Fruit fly (Drosophila melanogaster) whole organism, embryonic: Measurements from ENCODE around the gene CG5810.

Experiments
- CG11560 ChIP-seq: fragments of 200-800 bp; sonication (Bioruptor generic); IDR thresholded peaks from 3 replicates; pipeline ENCODE4 v1.3.6; 2022; ENCODE audit warnings: missing biosample characterization, missing genetic modification characterization
- CG33557 ChIP-seq: fragments of 200-800 bp; sonication (Bioruptor generic); optimal IDR thresholded peaks from 2 replicates; lab custom pipeline; 2019; ENCODE audit warnings: missing biosample characterization, mild to moderate bottlenecking, missing genetic modification characterization, moderate library complexity
- CG9215 ChIP-seq: fragments of 200-800 bp; sonication (Bioruptor generic); IDR thresholded peaks from 2 replicates; pipeline ENCODE4 v1.3.6; 2022; ENCODE audit warnings: missing biosample characterization, missing genetic modification characterization
- NK7.1 ChIP-seq: fragments of 200-800 bp; sonication (Bioruptor generic); optimal IDR thresholded peaks from 3 replicates; lab custom pipeline; 2016; ENCODE audit warnings: missing biosample characterization, missing genetic modification characterization
- Rx ChIP-seq: fragments of 200-800 bp; sonication (Bioruptor generic); IDR thresholded peaks from 2 replicates; pipeline ENCODE4 v1.3.6; 2022; ENCODE audit warnings: missing biosample characterization, missing genetic modification characterization
- pan ChIP-seq, 4 experiments: fragments of >200 bp in 3 of 4; fragments of 200-800 bp in 1 of 4; sonication (Bioruptor generic) in 1 of 4; optimal IDR thresholded peaks in 3 of 4; IDR thresholded peaks in 1 of 4; 2 replicates each; pipeline versions ENCODE4 v1.3.6 to Lab custom; 2017 to 2022; ENCODE audit warnings: missing biosample characterization in 2 of 4, missing genetic modification characterization in 2 of 4, mixed read lengths in 1 of 4
- pita ChIP-seq: fragments of 200-800 bp; sonication (Bioruptor generic); optimal IDR thresholded peaks from 2 replicates; lab custom pipeline; 2017; ENCODE audit warnings: missing biosample characterization, mild to moderate bottlenecking, missing genetic modification characterization
- rib ChIP-seq: fragments of 200-800 bp; sonication (Bioruptor generic); IDR thresholded peaks from 2 replicates; pipeline ENCODE4 v1.3.6; 2022; ENCODE audit warnings: missing biosample characterization, missing genetic modification characterization
- sob ChIP-seq: fragments of 200-800 bp; sonication (Bioruptor generic); IDR thresholded peaks from 2 replicates; pipeline ENCODE4 v1.3.6; 2022; ENCODE audit warnings: missing biosample characterization, missing genetic modification characterization
- sr ChIP-seq: fragments of 200-800 bp; sonication (Bioruptor generic); IDR thresholded peaks from 3 replicates; pipeline ENCODE4 v1.3.6; 2022; ENCODE audit warnings: missing biosample characterization, missing genetic modification characterization

DNA sequence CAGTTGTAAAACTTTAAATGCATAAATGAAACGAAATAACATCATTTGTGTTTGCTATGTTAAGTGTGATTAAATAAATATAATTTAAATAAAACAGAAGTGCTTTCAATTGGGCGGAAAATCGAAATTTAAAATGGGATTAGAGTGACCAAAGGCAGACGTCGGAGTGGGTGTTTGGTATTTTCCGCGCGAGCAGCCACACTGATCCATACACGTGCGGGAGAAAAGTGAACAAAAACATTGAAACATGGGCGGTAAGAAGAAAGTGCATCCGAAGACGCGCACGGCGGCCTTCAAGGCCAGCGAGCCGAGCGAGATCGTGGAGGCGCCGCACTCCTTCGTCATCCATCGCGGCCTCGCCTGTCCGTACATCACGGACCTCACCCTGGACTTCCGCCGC, 47.5 kb upstream of the CG5810 start, which contains the start of gene ppan:
- TF ChIP-seq CG11560: no peak
- TF ChIP-seq Rx (GFP tag; lab: Robert Waterston, UW): no peak
- TF ChIP-seq rib (GFP tag; lab: Robert Waterston, UW): no peak
- TF ChIP-seq CG33557 (GFP tag; lab: Kevin White, UChicago): no peak
- no peak for TF ChIP-seq pan (optimal IDR thresholded peaks at IDR 0.05; lab: Kevin White, UChicago)
- no peak for TF ChIP-seq pan (GFP tag; optimal IDR thresholded peaks at IDR 0.05 in 1 of 2, IDR thresholded peaks at IDR 0.05 in 1 of 2)
- no peak for TF ChIP-seq pita (GFP tag; lab: Kevin White, UChicago)
- TF ChIP-seq sr (GFP tag; lab: Robert Waterston, UW): no peak
- TF ChIP-seq sob (GFP tag; lab: Robert Waterston, UW): no peak
- TF ChIP-seq NK7.1 (GFP tag; lab: Kevin White, UChicago): no peak
- no peak for TF ChIP-seq CG9215 (GFP tag; lab: Robert Waterston, UW)
